Worm (Caenorhabditis elegans) whole organism, L1 larva: ENCODE measurements around the gene bath-37.

Experiments used
- lin-39 ChIP-seq: fragments of 150-350 bp; optimal IDR thresholded peaks from 2 replicates; lab custom pipeline; 2014; ENCODE audit warnings: missing biosample characterization, missing genetic modification reagents, missing genetic modification characterization
- lsy-2 ChIP-seq, 2 experiments: fragments of 150-350 bp; optimal IDR thresholded peaks; 2 replicates each; lab custom pipeline; 2014; ENCODE audit warnings: missing biosample characterization in 2 of 2, missing genetic modification characterization in 2 of 2
- nhr-12 ChIP-seq: sonication (generic microtip); optimal IDR thresholded peaks from 2 replicates; lab custom pipeline; 2017; ENCODE audit warnings: missing biosample characterization, missing genetic modification characterization

- TF ChIP-seq lsy-2 (tag; optimal IDR thresholded peaks at IDR 0.05; lab: Kevin White, UChicago) (peak; percentile 8 to 54), nhr-12 (tag; lab: Kevin White, UChicago) (no peak), lin-39 (no peak)
Observed at ce11 chrIV:12122874-12123664, 54.4 kb downstream of the bath-37 start, which contains the start of gene aly-3.
